Worm (Caenorhabditis elegans) whole organism, early embryonic: ENCODE data around the gene clec-205.

Source experiments
- B0310.2 ChIP-seq: sonication (generic microtip); optimal IDR thresholded peaks from 2 replicates; lab custom pipeline; 2016; ENCODE audit warnings: mild to moderate bottlenecking, missing genetic modification characterization, missing compliant biosample characterization
- pes-1 ChIP-seq: fragments of 200-800 bp; sonication (Bioruptor generic); IDR thresholded peaks from 2 replicates; pipeline ENCODE4 v1.3.6; 2022; ENCODE audit warnings: missing genetic modification reagents, missing genetic modification characterization, missing compliant biosample characterization

- no peak for TF ChIP-seq B0310.2
- no peak for TF ChIP-seq pes-1 (GFP tag; lab: Robert Waterston, UW)
These were observed 8.2 kb upstream of the clec-205 start, which contains the start of gene ZK697.1 for ce11 chrV:1752496-1752895.
